Worm (Caenorhabditis elegans) whole organism, late embryonic: ENCODE data around the gene nhr-15.

Experiments
- C08G9.2 ChIP-seq: sonication (generic microtip); optimal IDR thresholded peaks from 2 replicates; lab custom pipeline; 2016; ENCODE audit warnings: mild to moderate bottlenecking, missing genetic modification characterization, moderate library complexity, missing compliant biosample characterization
- C38D4.7 ChIP-seq: fragments of 200-800 bp; sonication (Bioruptor generic); optimal IDR thresholded peaks from 2 replicates; lab custom pipeline; 2018; ENCODE audit warnings: mild to moderate bottlenecking, missing genetic modification characterization, moderate library complexity, missing compliant biosample characterization
- K02D7.2 ChIP-seq: sonication (generic microtip); optimal IDR thresholded peaks from 2 replicates; lab custom pipeline; 2017; ENCODE audit warnings: mild to moderate bottlenecking, missing genetic modification characterization, missing compliant biosample characterization
- K09A11.1 ChIP-seq: sonication (generic microtip); optimal IDR thresholded peaks from 2 replicates; lab custom pipeline; 2017; ENCODE audit warnings: antibody characterized with exemption, mild to moderate bottlenecking, missing genetic modification characterization, missing compliant biosample characterization; ENCODE audit not compliant: insufficient read depth
- ceh-14 ChIP-seq: sonication (generic microtip); optimal IDR thresholded peaks from 2 replicates; lab custom pipeline; 2016; ENCODE audit warnings: missing genotype, missing genetic modification characterization, missing compliant biosample characterization
- ceh-19 ChIP-seq: fragments of 200-800 bp; sonication (Bioruptor generic); optimal IDR thresholded peaks from 2 replicates; lab custom pipeline; 2018; ENCODE audit warnings: mild to moderate bottlenecking, missing genetic modification characterization, missing compliant biosample characterization
- ceh-2 ChIP-seq: sonication (generic microtip); optimal IDR thresholded peaks from 2 replicates; lab custom pipeline; 2016; ENCODE audit warnings: missing genotype, missing genetic modification characterization, missing compliant biosample characterization
- ceh-24 ChIP-seq: sonication (generic microtip); optimal IDR thresholded peaks from 2 replicates; lab custom pipeline; 2016; ENCODE audit warnings: mild to moderate bottlenecking, missing genetic modification characterization, missing compliant biosample characterization
- ceh-34 ChIP-seq: sonication (generic microtip); optimal IDR thresholded peaks from 2 replicates; lab custom pipeline; 2016; ENCODE audit warnings: mild to moderate bottlenecking, missing genetic modification characterization, missing compliant biosample characterization
- ceh-45 ChIP-seq: fragments of 200-800 bp; sonication (Bioruptor generic); IDR thresholded peaks from 2 replicates; pipeline ENCODE4 v1.3.6; 2022; ENCODE audit warnings: missing genetic modification reagents, missing genetic modification characterization, missing compliant biosample characterization
- ceh-48 ChIP-seq: sonication (generic microtip); optimal IDR thresholded peaks from 2 replicates; lab custom pipeline; 2016; ENCODE audit warnings: missing genetic modification characterization, inconsistent platforms, missing compliant biosample characterization
- ceh-6 ChIP-seq: fragments of 200-800 bp; sonication (Bioruptor generic); optimal IDR thresholded peaks from 2 replicates; lab custom pipeline; 2018; ENCODE audit warnings: mild to moderate bottlenecking, missing genetic modification characterization, missing compliant biosample characterization
- che-1 ChIP-seq: sonication (generic microtip); optimal IDR thresholded peaks from 2 replicates; lab custom pipeline; 2016; ENCODE audit warnings: mild to moderate bottlenecking, missing genetic modification characterization, missing compliant biosample characterization
- dve-1 ChIP-seq: sonication (generic microtip); optimal IDR thresholded peaks from 2 replicates; lab custom pipeline; 2017; ENCODE audit warnings: antibody characterized with exemption, mild to moderate bottlenecking, missing genetic modification characterization, missing compliant biosample characterization
- elt-2 ChIP-seq: sonication (generic microtip); optimal IDR thresholded peaks from 2 replicates; lab custom pipeline; 2016; ENCODE audit warnings: missing genetic modification reagents, missing genetic modification characterization, missing compliant biosample characterization
- eyg-1 ChIP-seq: sonication (generic microtip); optimal IDR thresholded peaks from 2 replicates; lab custom pipeline; 2016; ENCODE audit warnings: missing genotype, missing genetic modification characterization, missing compliant biosample characterization
- fkh-10 ChIP-seq: fragments of 150-350 bp; optimal IDR thresholded peaks from 2 replicates; lab custom pipeline; 2014; ENCODE audit warnings: missing biosample characterization, missing genetic modification reagents, missing genetic modification characterization
- hlh-15 ChIP-seq: sonication (generic microtip); optimal IDR thresholded peaks from 2 replicates; lab custom pipeline; 2016; ENCODE audit warnings: missing genetic modification characterization, missing compliant biosample characterization
- hlh-30 ChIP-seq: sonication (generic microtip); optimal IDR thresholded peaks from 2 replicates; lab custom pipeline; 2017; ENCODE audit warnings: antibody characterized with exemption, missing genetic modification characterization, missing compliant biosample characterization; ENCODE audit not compliant: insufficient read depth
- hlh-6 ChIP-seq: sonication (generic microtip); optimal IDR thresholded peaks from 2 replicates; lab custom pipeline; 2016; ENCODE audit warnings: missing genotype, missing genetic modification characterization, missing compliant biosample characterization
- hlh-8 ChIP-seq: sonication (generic microtip); optimal IDR thresholded peaks from 2 replicates; lab custom pipeline; 2016; ENCODE audit warnings: missing genotype, missing genetic modification characterization, missing compliant biosample characterization
- lin-11 ChIP-seq: fragments of 200-800 bp; sonication (Bioruptor generic); optimal IDR thresholded peaks from 2 replicates; lab custom pipeline; 2018; ENCODE audit warnings: mild to moderate bottlenecking, missing genetic modification characterization, missing compliant biosample characterization
- madf-2 ChIP-seq: sonication (generic microtip); optimal IDR thresholded peaks from 2 replicates; lab custom pipeline; 2017; ENCODE audit warnings: missing genetic modification characterization, missing compliant biosample characterization
- mec-3 ChIP-seq: sonication (generic microtip); optimal IDR thresholded peaks from 2 replicates; lab custom pipeline; 2016; ENCODE audit warnings: borderline replicate concordance, missing genetic modification characterization, missing compliant biosample characterization
- nfya-1 ChIP-seq: sonication (generic microtip); optimal IDR thresholded peaks from 2 replicates; lab custom pipeline; 2017; ENCODE audit warnings: missing genetic modification characterization, mild to moderate bottlenecking, missing compliant biosample characterization, antibody characterized with exemption, moderate library complexity
- nhr-232 ChIP-seq: sonication (generic microtip); optimal IDR thresholded peaks from 2 replicates; lab custom pipeline; 2016; ENCODE audit warnings: missing genetic modification characterization, missing compliant biosample characterization
- npax-4 ChIP-seq: sonication (generic microtip); optimal IDR thresholded peaks from 2 replicates; lab custom pipeline; 2016; ENCODE audit warnings: missing genetic modification characterization, missing compliant biosample characterization
- odd-2 ChIP-seq: sonication (generic microtip); optimal IDR thresholded peaks from 2 replicates; lab custom pipeline; 2017; ENCODE audit warnings: antibody characterized with exemption, mild to moderate bottlenecking, missing genetic modification characterization, missing compliant biosample characterization
- pqm-1 ChIP-seq: sonication (generic microtip); optimal IDR thresholded peaks from 2 replicates; lab custom pipeline; 2016; ENCODE audit warnings: missing genetic modification characterization, missing compliant biosample characterization
- pros-1 ChIP-seq: fragments of 150-350 bp; optimal IDR thresholded peaks from 2 replicates; lab custom pipeline; 2014; ENCODE audit warnings: missing biosample characterization, missing genetic modification reagents, missing genetic modification characterization
- ref-2 ChIP-seq: sonication (generic microtip); optimal IDR thresholded peaks from 2 replicates; lab custom pipeline; 2016; ENCODE audit warnings: missing genetic modification characterization, missing compliant biosample characterization
- sox-2 ChIP-seq: fragments of 200-800 bp; sonication (Bioruptor generic); IDR thresholded peaks from 2 replicates; pipeline ENCODE4 v1.3.6; 2022; ENCODE audit warnings: missing genetic modification reagents, missing genetic modification characterization, missing compliant biosample characterization
- sox-4 ChIP-seq: sonication (generic microtip); optimal IDR thresholded peaks from 2 replicates; lab custom pipeline; 2017; ENCODE audit warnings: mild to moderate bottlenecking, missing genetic modification characterization, inconsistent platforms, missing compliant biosample characterization
- tbx-2 ChIP-seq: sonication (generic microtip); optimal IDR thresholded peaks from 2 replicates; lab custom pipeline; 2016; ENCODE audit warnings: missing genetic modification characterization, missing compliant biosample characterization
- tbx-7 ChIP-seq: sonication (generic microtip); optimal IDR thresholded peaks from 2 replicates; lab custom pipeline; 2016; ENCODE audit warnings: missing genotype, missing genetic modification characterization, missing compliant biosample characterization
- ttx-3 ChIP-seq: sonication (generic microtip); optimal IDR thresholded peaks from 2 replicates; lab custom pipeline; 2016; ENCODE audit warnings: missing genetic modification reagents, missing genetic modification characterization, missing compliant biosample characterization
- unc-3 ChIP-seq, 2 experiments: fragments of 200-800 bp in 1 of 2; sonication (Bioruptor generic) in 1 of 2; sonication (generic microtip) in 1 of 2; conservative IDR thresholded peaks in 1 of 2; optimal IDR thresholded peaks in 1 of 2; 2 replicates each; pipeline versions ENCODE4 v1.3.6 to Lab custom; 2016 to 2022; ENCODE audit warnings: missing compliant biosample characterization in 2 of 2, missing genetic modification characterization in 2 of 2, missing genetic modification reagents in 1 of 2
- unc-42 ChIP-seq: sonication (generic microtip); optimal IDR thresholded peaks from 2 replicates; lab custom pipeline; 2016; ENCODE audit warnings: missing genotype, missing genetic modification characterization, missing compliant biosample characterization
- unc-86 ChIP-seq: sonication (generic microtip); optimal IDR thresholded peaks from 2 replicates; lab custom pipeline; 2016; ENCODE audit warnings: missing genetic modification characterization, missing compliant biosample characterization
- zip-5 ChIP-seq: sonication (generic microtip); optimal IDR thresholded peaks from 2 replicates; lab custom pipeline; 2016; ENCODE audit warnings: missing genetic modification characterization, missing compliant biosample characterization

Gene nhr-15

DNA sequence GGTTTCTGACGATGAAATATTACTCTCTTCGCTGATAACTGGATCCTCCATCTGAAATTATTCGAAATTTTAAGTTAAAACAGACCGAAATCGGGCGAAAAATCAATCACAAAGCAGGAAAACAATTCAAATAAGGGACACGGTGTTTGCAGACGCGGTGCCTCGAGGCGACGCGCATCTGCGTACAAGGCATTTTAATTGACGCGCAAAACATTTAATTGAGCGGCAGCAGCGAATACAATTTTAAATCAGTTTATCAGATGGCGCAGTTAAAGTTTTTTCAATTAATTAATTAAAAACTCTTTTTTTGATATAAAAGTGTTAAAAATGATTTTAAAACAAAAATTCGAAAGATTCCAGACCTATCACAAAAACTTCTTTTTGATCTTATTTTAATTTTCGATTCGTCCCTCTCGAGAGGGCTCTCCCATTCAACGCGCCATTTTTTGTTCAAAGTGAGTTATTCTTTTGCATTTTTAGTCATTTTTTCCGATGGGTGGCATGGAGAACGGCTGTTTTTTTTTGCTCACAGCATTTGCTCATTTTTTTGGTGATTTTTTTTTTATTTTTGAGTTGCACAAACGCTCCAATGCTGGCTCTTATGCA lies 933 bp upstream of the nhr-15 start, which contains the start of gene phf-10:
Gene phf-10 (minus strand): TSS at position 81 of the 606 bp plus-strand sequence.
- no peak for TF ChIP-seq ref-2 (tag; lab: Kevin White, UChicago)
- TF ChIP-seq unc-3 (GFP tag; conservative IDR thresholded peaks at IDR 0.05; lab: Robert Waterston, UW): no peak
- TF ChIP-seq unc-3 (tag; optimal IDR thresholded peaks at IDR 0.05; lab: Kevin White, UChicago): no peak
- no peak for TF ChIP-seq odd-2 (tag; lab: Kevin White, UChicago)
- peak; percentile 19 for TF ChIP-seq ceh-34 (tag; lab: Kevin White, UChicago)
- TF ChIP-seq pros-1: no peak
- TF ChIP-seq npax-4 (tag; lab: Kevin White, UChicago): no peak
- no peak for TF ChIP-seq fkh-10 (GFP tag; lab: Kevin White, UChicago)
- no peak for TF ChIP-seq C08G9.2 (tag; lab: Kevin White, UChicago)
- TF ChIP-seq ceh-14 (tag; lab: Kevin White, UChicago): peak; percentile 54
- no peak for TF ChIP-seq hlh-6
- no peak for TF ChIP-seq ceh-6 (GFP tag; lab: Kevin White, UChicago)
- no peak for TF ChIP-seq hlh-15 (tag; lab: Kevin White, UChicago)
- TF ChIP-seq sox-2: no peak
- peak; percentile 14 for TF ChIP-seq elt-2 (tag; lab: Kevin White, UChicago)
- no peak for TF ChIP-seq che-1 (tag; lab: Kevin White, UChicago)
- TF ChIP-seq ttx-3 (tag; lab: Kevin White, UChicago): peak; percentile 18
- no peak for TF ChIP-seq ceh-2 (tag; lab: Kevin White, UChicago)
- TF ChIP-seq sox-4: no peak
- TF ChIP-seq hlh-30: no peak
- no peak for TF ChIP-seq lin-11 (tag; lab: Kevin White, UChicago)
- peak; percentile 48 for TF ChIP-seq ceh-19
- TF ChIP-seq ceh-45 (GFP tag; lab: Robert Waterston, UW): no peak
- no peak for TF ChIP-seq ceh-24 (tag; lab: Kevin White, UChicago)
- no peak for TF ChIP-seq zip-5
- peak; percentile 11 for TF ChIP-seq ceh-48 (tag; lab: Kevin White, UChicago)
- no peak for TF ChIP-seq pqm-1
- peak; percentile 45 for TF ChIP-seq unc-42 (tag; lab: Kevin White, UChicago)
- TF ChIP-seq K02D7.2 (tag; lab: Kevin White, UChicago): no peak
- TF ChIP-seq nfya-1 (tag; lab: Kevin White, UChicago): peak; percentile 35
- no peak for TF ChIP-seq eyg-1 (tag; lab: Kevin White, UChicago)
- no peak for TF ChIP-seq mec-3

DNA sequence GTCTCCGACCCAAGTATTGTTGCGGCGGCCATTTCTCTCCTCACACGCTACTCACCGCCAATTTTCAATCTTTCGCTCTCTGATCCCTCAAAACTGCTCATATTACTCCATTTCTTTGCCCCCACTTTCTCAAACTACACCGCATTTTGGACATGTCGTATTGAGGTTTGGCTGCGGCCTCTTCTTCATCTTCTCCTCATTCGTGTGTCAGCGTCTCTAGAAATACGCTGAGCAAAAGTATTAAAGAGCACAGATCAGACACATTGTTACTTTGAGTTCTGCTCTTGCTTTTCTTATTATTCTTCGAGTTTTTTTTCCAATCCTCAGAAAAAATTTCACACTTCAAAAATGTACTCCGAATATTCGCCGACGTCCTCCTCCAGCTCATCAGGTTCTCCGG lies 7.5 kb downstream of the nhr-15 start:
- TF ChIP-seq ceh-24 (tag; lab: Kevin White, UChicago): no peak
- no peak for TF ChIP-seq hlh-15 (tag; lab: Kevin White, UChicago)
- TF ChIP-seq C38D4.7: no peak
- TF ChIP-seq madf-2 (tag; lab: Kevin White, UChicago): no peak
- TF ChIP-seq nhr-232 (tag; lab: Kevin White, UChicago): no peak
- TF ChIP-seq ceh-34 (tag; lab: Kevin White, UChicago): peak; percentile 6

- no peak for TF ChIP-seq ceh-48 (tag; lab: Kevin White, UChicago)
- no peak for TF ChIP-seq ref-2 (tag; lab: Kevin White, UChicago)
- TF ChIP-seq sox-2: no peak
- TF ChIP-seq unc-42 (tag; lab: Kevin White, UChicago): no peak
- no peak for TF ChIP-seq dve-1 (tag; lab: Kevin White, UChicago)
- TF ChIP-seq hlh-8 (tag; lab: Kevin White, UChicago): no peak
- TF ChIP-seq unc-86 (tag; lab: Kevin White, UChicago): no peak
- TF ChIP-seq tbx-2 (tag; lab: Kevin White, UChicago): no peak
- TF ChIP-seq ceh-19: no peak
- TF ChIP-seq C38D4.7: no peak
- no peak for TF ChIP-seq tbx-7 (tag; lab: Kevin White, UChicago)
- TF ChIP-seq K09A11.1 (tag; lab: Kevin White, UChicago): no peak
Observed at ce11 chrV:330625-331024, 18.1 kb downstream of the nhr-15 start, which contains the start of gene abt-4. TSS of gene abt-4 (minus strand) at chrV:330725.
